Worm (Caenorhabditis elegans): ENCODE results near the gene gcl-1.

- TF ChIP-seq aha-1 (tag; optimal IDR thresholded peaks at IDR 0.05), result no peak
- TF ChIP-seq ces-1 (GFP tag; optimal IDR thresholded peaks at IDR 0.05), result no peak
- no peak for TF ChIP-seq rnt-1 (tag; optimal IDR thresholded peaks at IDR 0.05)
- TF ChIP-seq unc-86 (tag; optimal IDR thresholded peaks at IDR 0.05), result no peak
- TF ChIP-seq unc-30 (tag; optimal IDR thresholded peaks at IDR 0.05), result no peak
- no peak for TF ChIP-seq unc-98 (GFP tag; IDR thresholded peaks at IDR 0.05)
These were observed 35.0 kb downstream of the gcl-1 start, which contains the start of gene mau-8 for ce11 chrIV:13377716-13378115.

Data from whole organism, L1 larva.